Fruit fly (Drosophila melanogaster) whole organism, embryonic: ENCODE results near the gene CG10343.
A peak's percentile ranks its signal among the peaks of the same experiment; 100 is the strongest.

ENCODE experiments used
- CG10366 ChIP-seq: fragments of 200-800 bp; sonication (Bioruptor generic); IDR thresholded peaks from 2 replicates; pipeline ENCODE4 v1.3.6; 2022; ENCODE audit warnings: missing biosample characterization, missing genetic modification characterization
- CG11085 ChIP-seq: fragments of 200-800 bp; sonication (Bioruptor generic); IDR thresholded peaks from 2 replicates; pipeline ENCODE4 v1.3.6; 2022; ENCODE audit warnings: missing biosample characterization, missing genetic modification characterization
- CG11456 ChIP-seq: fragments of 200-800 bp; sonication (Bioruptor generic); IDR thresholded peaks from 3 replicates; pipeline ENCODE4 v1.3.6; 2022; ENCODE audit warnings: missing biosample characterization, missing genetic modification characterization
- CG11695 ChIP-seq: fragments of 200-800 bp; sonication (Bioruptor generic); IDR thresholded peaks from 3 replicates; pipeline ENCODE4 v1.3.6; 2022; ENCODE audit warnings: missing biosample characterization, missing genetic modification characterization
- CG12219 ChIP-seq: fragments of 200-800 bp; sonication (Bioruptor generic); optimal IDR thresholded peaks from 3 replicates; lab custom pipeline; 2018; ENCODE audit warnings: missing biosample characterization, mild to moderate bottlenecking, missing genetic modification characterization
- CG1603 ChIP-seq: fragments of 200-800 bp; sonication (Bioruptor generic); optimal IDR thresholded peaks from 2 replicates; lab custom pipeline; 2019; ENCODE audit warnings: missing biosample characterization, mild to moderate bottlenecking, missing genetic modification characterization, moderate library complexity
- CG17802 ChIP-seq: fragments of 200-800 bp; sonication (Bioruptor generic); optimal IDR thresholded peaks from 2 replicates; lab custom pipeline; 2018; ENCODE audit warnings: missing biosample characterization, mild to moderate bottlenecking, missing genetic modification characterization, moderate library complexity
- CG34376 ChIP-seq: fragments of 200-800 bp; sonication (Bioruptor generic); optimal IDR thresholded peaks from 2 replicates; lab custom pipeline; 2018; ENCODE audit warnings: missing biosample characterization, mild to moderate bottlenecking, missing genetic modification characterization
- CG4820 ChIP-seq: fragments of 200-800 bp; sonication (Bioruptor generic); optimal IDR thresholded peaks from 3 replicates; lab custom pipeline; 2016; ENCODE audit warnings: missing biosample characterization, missing genetic modification characterization
- CG4854 ChIP-seq: fragments of 200-800 bp; sonication (Bioruptor generic); optimal IDR thresholded peaks from 2 replicates; lab custom pipeline; 2016; ENCODE audit warnings: missing biosample characterization, missing genetic modification characterization, inconsistent platforms
- CG6791 ChIP-seq: fragments of 200-800 bp; sonication (Bioruptor generic); IDR thresholded peaks from 3 replicates; pipeline ENCODE4 v1.3.6; 2022; ENCODE audit warnings: missing biosample characterization, missing genetic modification characterization; ENCODE audit not compliant: partially characterized antibody
- CG7556 ChIP-seq: fragments of 200-800 bp; sonication (Bioruptor generic); optimal IDR thresholded peaks from 2 replicates; lab custom pipeline; 2017; ENCODE audit warnings: missing biosample characterization, mild to moderate bottlenecking, missing genetic modification characterization
- CG7839 ChIP-seq: fragments of 200-800 bp; sonication (Bioruptor generic); optimal IDR thresholded peaks from 3 replicates; lab custom pipeline; 2018; ENCODE audit warnings: missing biosample characterization, mild to moderate bottlenecking, missing genetic modification characterization, moderate library complexity
- CG8089 ChIP-seq: fragments of 200-800 bp; sonication (Bioruptor generic); optimal IDR thresholded peaks from 3 replicates; lab custom pipeline; 2016; ENCODE audit warnings: missing biosample characterization, missing genetic modification characterization
- CG8924 ChIP-seq: fragments of 200-800 bp; optimal IDR thresholded peaks from 3 replicates; lab custom pipeline; 2019; ENCODE audit warnings: missing biosample characterization, mild to moderate bottlenecking, missing genetic modification characterization, moderate library complexity
- CG9932 ChIP-seq: fragments of 200-800 bp; sonication (Bioruptor generic); IDR thresholded peaks from 2 replicates; pipeline ENCODE4 v1.3.6; 2022; ENCODE audit warnings: missing biosample characterization, missing genetic modification characterization
- CTCF ChIP-seq: fragments of 200-800 bp; sonication (Bioruptor generic); optimal IDR thresholded peaks from 2 replicates; lab custom pipeline; 2017; ENCODE audit warnings: missing biosample characterization, mild to moderate bottlenecking, missing genetic modification characterization, moderate library complexity
- CoRest ChIP-seq: fragments of 200-800 bp; sonication (Bioruptor generic); optimal IDR thresholded peaks from 3 replicates; lab custom pipeline; 2018; ENCODE audit warnings: missing biosample characterization, mild to moderate bottlenecking, missing genetic modification characterization, moderate library complexity
- D19A ChIP-seq: fragments of 200-800 bp; optimal IDR thresholded peaks from 3 replicates; lab custom pipeline; 2019; ENCODE audit warnings: missing biosample characterization, mild to moderate bottlenecking, missing genetic modification characterization, moderate library complexity
- Dp ChIP-seq: fragments of 200-800 bp; sonication (Bioruptor generic); optimal IDR thresholded peaks from 2 replicates; lab custom pipeline; 2018; ENCODE audit warnings: missing biosample characterization, mild to moderate bottlenecking, missing genetic modification characterization, moderate library complexity
- Dref ChIP-seq: fragments of 200-800 bp; sonication (Bioruptor generic); IDR thresholded peaks from 2 replicates; pipeline ENCODE4 v1.3.6; 2022; ENCODE audit warnings: missing biosample characterization, missing genetic modification characterization
- Eip74EF ChIP-seq, 2 experiments: fragments of 200-800 bp in 1 of 2; fragments of >200 bp in 1 of 2; sonication (Bioruptor generic) in 1 of 2; optimal IDR thresholded peaks; 2 replicates each; lab custom pipeline; 2017 to 2019; ENCODE audit warnings: missing biosample characterization in 2 of 2, missing genetic modification characterization in 2 of 2, mild to moderate bottlenecking in 1 of 2, moderate library complexity in 1 of 2
- Ets65A ChIP-seq: fragments of 200-800 bp; sonication (Bioruptor generic); peaks from one replicate; lab custom pipeline; 2016; ENCODE audit warnings: missing biosample characterization, missing genetic modification characterization
- H2.0 ChIP-seq: fragments of 200-800 bp; sonication (Bioruptor generic); IDR thresholded peaks from 2 replicates; pipeline ENCODE4 v1.3.6; 2022; ENCODE audit warnings: missing biosample characterization, missing genetic modification characterization
- HmgZ ChIP-seq: fragments of 200-800 bp; sonication (Bioruptor generic); optimal IDR thresholded peaks from 2 replicates; lab custom pipeline; 2018; ENCODE audit warnings: missing biosample characterization, mild to moderate bottlenecking, missing genetic modification characterization
- Lpt ChIP-seq: fragments of >200 bp; optimal IDR thresholded peaks from 2 replicates; lab custom pipeline; 2018; ENCODE audit warnings: missing biosample characterization, missing genetic modification characterization
- Nf-YB ChIP-seq: fragments of 200-800 bp; sonication (Bioruptor generic); optimal IDR thresholded peaks from 3 replicates; lab custom pipeline; 2019; ENCODE audit warnings: missing biosample characterization, mild to moderate bottlenecking, missing genetic modification characterization, moderate library complexity
- Nf-YC ChIP-seq: fragments of 200-800 bp; optimal IDR thresholded peaks from 3 replicates; lab custom pipeline; 2019; ENCODE audit warnings: missing biosample characterization, mild to moderate bottlenecking, missing genetic modification characterization, moderate library complexity
- Poxn ChIP-seq: fragments of 200-800 bp; sonication (Bioruptor generic); IDR thresholded peaks from 2 replicates; pipeline ENCODE4 v1.3.6; 2022; ENCODE audit warnings: missing biosample characterization, missing genetic modification characterization
- Sin3A ChIP-seq: fragments of >200 bp; optimal IDR thresholded peaks from 2 replicates; lab custom pipeline; 2018
- Ssrp ChIP-seq: fragments of 200-800 bp; sonication (Bioruptor generic); optimal IDR thresholded peaks from 2 replicates; lab custom pipeline; 2018; ENCODE audit warnings: missing biosample characterization, mild to moderate bottlenecking, missing genetic modification characterization, moderate library complexity
- Usf ChIP-seq: fragments of 200-800 bp; sonication (Bioruptor generic); optimal IDR thresholded peaks from 2 replicates; lab custom pipeline; 2017; ENCODE audit warnings: missing genotype, missing biosample characterization, missing genetic modification characterization
- ase ChIP-seq: fragments of 200-800 bp; sonication (Bioruptor generic); IDR thresholded peaks from 3 replicates; pipeline ENCODE4 v1.3.6; 2022; ENCODE audit warnings: missing biosample characterization, missing genetic modification characterization
- cad ChIP-seq: fragments of >200 bp; optimal IDR thresholded peaks from 2 replicates; lab custom pipeline; 2017; ENCODE audit warnings: missing biosample characterization, missing genetic modification characterization
- da ChIP-seq: fragments of 200-800 bp; sonication (Bioruptor generic); optimal IDR thresholded peaks from 2 replicates; lab custom pipeline; 2016; ENCODE audit warnings: missing biosample characterization, missing genetic modification characterization
- dati ChIP-seq: fragments of 200-800 bp; sonication (Bioruptor generic); IDR thresholded peaks from 2 replicates; pipeline ENCODE4 v1.3.6; 2022; ENCODE audit warnings: missing biosample characterization, missing genetic modification characterization
- ftz-f1 ChIP-seq: fragments of 200-800 bp; sonication (Bioruptor generic); optimal IDR thresholded peaks from 2 replicates; lab custom pipeline; 2016; ENCODE audit warnings: missing biosample characterization, missing genetic modification characterization
- gfzf ChIP-seq: fragments of 200-800 bp; sonication (Bioruptor generic); optimal IDR thresholded peaks from 2 replicates; lab custom pipeline; 2016; ENCODE audit warnings: missing biosample characterization, mild to moderate bottlenecking, missing genetic modification characterization, moderate library complexity
- hth ChIP-seq: fragments of >200 bp; optimal IDR thresholded peaks from 2 replicates; lab custom pipeline; 2017; ENCODE audit warnings: inconsistent platforms
- inv ChIP-seq: fragments of 200-800 bp; sonication (Bioruptor generic); IDR thresholded peaks from 2 replicates; pipeline ENCODE4 v1.3.6; 2022; ENCODE audit warnings: missing biosample characterization, missing genetic modification characterization; ENCODE audit not compliant: partially characterized antibody
- knrl ChIP-seq: fragments of 200-800 bp; sonication (Bioruptor generic); IDR thresholded peaks from 3 replicates; pipeline ENCODE4 v1.3.6; 2022; ENCODE audit warnings: missing biosample characterization, missing genetic modification characterization; ENCODE audit not compliant: partially characterized antibody
- lilli ChIP-seq: fragments of 200-800 bp; sonication (Bioruptor generic); optimal IDR thresholded peaks from 3 replicates; lab custom pipeline; 2016; ENCODE audit warnings: missing biosample characterization, missing genetic modification characterization
- ro ChIP-seq: fragments of 200-800 bp; sonication (Bioruptor generic); IDR thresholded peaks from 2 replicates; pipeline ENCODE4 v1.3.6; 2022; ENCODE audit warnings: missing biosample characterization, missing genetic modification characterization
- row ChIP-seq: fragments of 200-800 bp; sonication (Bioruptor generic); IDR thresholded peaks from 3 replicates; pipeline ENCODE4 v1.3.6; 2022; ENCODE audit warnings: missing biosample characterization, missing genetic modification characterization
- tap ChIP-seq: fragments of 200-800 bp; optimal IDR thresholded peaks from 3 replicates; lab custom pipeline; 2019; ENCODE audit warnings: missing biosample characterization, mild to moderate bottlenecking, missing genetic modification characterization, moderate library complexity
- tin ChIP-seq: fragments of 200-800 bp; sonication (Bioruptor generic); optimal IDR thresholded peaks from 3 replicates; lab custom pipeline; 2016; ENCODE audit warnings: missing biosample characterization, missing genetic modification characterization
- tna ChIP-seq: fragments of 200-800 bp; sonication (Bioruptor generic); IDR thresholded peaks from 2 replicates; pipeline ENCODE4 v1.3.6; 2022; ENCODE audit warnings: missing biosample characterization, missing genetic modification characterization; ENCODE audit not compliant: partially characterized antibody
- trem ChIP-seq: fragments of 200-800 bp; optimal IDR thresholded peaks from 3 replicates; lab custom pipeline; 2019; ENCODE audit warnings: missing biosample characterization, mild to moderate bottlenecking, missing genetic modification characterization, moderate library complexity
- trh ChIP-seq: fragments of 200-800 bp; sonication (Bioruptor generic); optimal IDR thresholded peaks from 2 replicates; lab custom pipeline; 2016; ENCODE audit warnings: missing biosample characterization, missing genetic modification characterization
- usp ChIP-seq: fragments of >200 bp; optimal IDR thresholded peaks from 2 replicates; lab custom pipeline; 2017; ENCODE audit warnings: missing biosample characterization, missing genetic modification characterization
- vvl ChIP-seq: fragments of 200-800 bp; sonication (Bioruptor generic); IDR thresholded peaks from 2 replicates; pipeline ENCODE4 v1.3.6; 2022; ENCODE audit warnings: missing biosample characterization, missing genetic modification characterization
- wek ChIP-seq: fragments of 200-800 bp; sonication (Bioruptor generic); optimal IDR thresholded peaks from 3 replicates; lab custom pipeline; 2018; ENCODE audit warnings: missing biosample characterization, mild to moderate bottlenecking, missing genetic modification characterization, moderate library complexity
- yki ChIP-seq: fragments of >200 bp; optimal IDR thresholded peaks from 3 replicates; lab custom pipeline; 2018

The CG10343 gene

dm6 chr2L:18688646-18689296 lies 14.5 kb upstream of the CG10343 start, which contains the start of gene msl-1 (continued):
- TF ChIP-seq Eip74EF (GFP tag; optimal IDR thresholded peaks at IDR 0.05; lab: Kevin White, UChicago) (no peak), CG34376 (GFP tag; lab: Kevin White, UChicago) (no peak), da (no peak), CG8089 (GFP tag; lab: Kevin White, UChicago) (no peak), ro (GFP tag; lab: Robert Waterston, UW) (no peak), HmgZ (peak; percentile 27), tap (tag; lab: Kevin White, UChicago) (no peak), Poxn (GFP tag; lab: Robert Waterston, UW) (peak; percentile 27; the same call in 1 of the 2 replicates), Nf-YC (tag; lab: Kevin White, UChicago) (no peak), Ssrp (tag; lab: Kevin White, UChicago) (no peak), trh (no peak), Lpt (no peak), CG12219 (GFP tag; lab: Kevin White, UChicago) (no peak), CG6791 (peak; percentile 98), H2.0 (GFP tag; lab: Robert Waterston, UW) (peak; percentile 51; the same call in 1 of the 2 replicates), tna (GFP tag; lab: Robert Waterston, UW) (peak; percentile 88), gfzf (GFP tag; lab: Kevin White, UChicago) (peak; percentile 36), inv (GFP tag; lab: Robert Waterston, UW) (peak; percentile 97), Ets65A (GFP tag; lab: Kevin White, UChicago) (peak; percentile 95), D19A (tag; lab: Kevin White, UChicago) (no peak), cad (GFP tag; lab: Kevin White, UChicago) (no peak), dati (GFP tag; lab: Robert Waterston, UW) (no peak), CTCF (GFP tag; lab: Kevin White, UChicago) (no peak), trem (tag; lab: Kevin White, UChicago) (peak; percentile 88), hth (no peak), usp (GFP tag; lab: Kevin White, UChicago) (no peak), CG11085 (GFP tag; lab: Robert Waterston, UW) (no peak), Usf (GFP tag; lab: Kevin White, UChicago) (no peak), wek (GFP tag; lab: Kevin White, UChicago) (no peak), Dp (GFP tag; lab: Kevin White, UChicago) (peak; percentile 32), lilli (GFP tag; lab: Kevin White, UChicago) (peak; percentile 55), row (GFP tag; lab: Robert Waterston, UW) (peak; percentile 97), CG11456 (GFP tag; lab: Robert Waterston, UW) (peak; percentile 80), tin (GFP tag; lab: Kevin White, UChicago) (peak; percentile 33), CG4820 (GFP tag; lab: Kevin White, UChicago) (no peak), ftz-f1 (no peak)
- TF ChIP-seq, all 482 proteins: peak for 166

- TF ChIP-seq CG7556, result no peak
- TF ChIP-seq Dref, result peak; percentile 34; the same call in 1 of the 2 replicates
- no peak for TF ChIP-seq CG7839 (tag; lab: Kevin White, UChicago)
- TF ChIP-seq CG17802 (tag; lab: Kevin White, UChicago), result no peak
- peak; percentile 49 for TF ChIP-seq Sin3A (lab: Kevin White, UChicago)
- TF ChIP-seq CG9932 (GFP tag; lab: Robert Waterston, UW), result peak; percentile 36; the same call in 1 of the 2 replicates
- peak; percentile 6 for TF ChIP-seq HmgZ
- TF ChIP-seq CG11695 (GFP tag; lab: Robert Waterston, UW), result no peak
- TF ChIP-seq CG1603 (tag; lab: Kevin White, UChicago), result peak; percentile 17
- TF ChIP-seq CG6791, result peak; percentile 56; the same call in 2 of the 3 replicates
- no peak for TF ChIP-seq CG4854 (GFP tag; lab: Kevin White, UChicago)
- no peak for TF ChIP-seq ase
- TF ChIP-seq CG10366, result no peak
- TF ChIP-seq yki (lab: Kevin White, UChicago), result peak; percentile 49
- TF ChIP-seq knrl, result peak; percentile 52
- peak; percentile 48 for TF ChIP-seq vvl (GFP tag; lab: Robert Waterston, UW)
- TF ChIP-seq CG8924 (tag; lab: Kevin White, UChicago), result no peak
- peak; percentile 2 for TF ChIP-seq Nf-YB (GFP tag; lab: Kevin White, UChicago)
- no peak for TF ChIP-seq CoRest (tag; lab: Kevin White, UChicago)
Measured at dm6 chr2L:18689376-18689775, 13.9 kb upstream of the CG10343 start, which contains the start of gene CG10336. Gene CG10336 (plus strand): TSS chr2L:18689528.
